Fruit fly (Drosophila melanogaster) whole organism, embryonic: Measurements from ENCODE around the gene Syt12.
A peak's percentile ranks its signal among the peaks of the same experiment; 100 is the strongest.

Experiments used
- BEAF-32 ChIP-seq: fragments of 200-800 bp; sonication (Bioruptor generic); optimal IDR thresholded peaks from 3 replicates; lab custom pipeline; 2017; ENCODE audit warnings: missing biosample characterization, missing genetic modification characterization, mild to moderate bottlenecking, moderate library complexity, missing genetic modification reagents
- Bdp1 ChIP-seq: fragments of 200-800 bp; sonication (Bioruptor generic); optimal IDR thresholded peaks from 3 replicates; lab custom pipeline; 2016; ENCODE audit warnings: missing biosample characterization, missing genetic modification characterization
- Bgb ChIP-seq: fragments of 200-800 bp; sonication (Bioruptor generic); IDR thresholded peaks from 2 replicates; pipeline ENCODE4 v1.3.6; 2022; ENCODE audit warnings: missing biosample characterization, missing genetic modification characterization; ENCODE audit not compliant: partially characterized antibody
- BtbVII ChIP-seq: fragments of 200-800 bp; sonication (Bioruptor generic); optimal IDR thresholded peaks from 3 replicates; lab custom pipeline; 2017; ENCODE audit warnings: missing biosample characterization, mild to moderate bottlenecking, missing genetic modification characterization
- C15 ChIP-seq: fragments of 200-800 bp; sonication (Bioruptor generic); IDR thresholded peaks from 3 replicates; pipeline ENCODE4 v1.3.6; 2022; ENCODE audit warnings: missing biosample characterization, missing genetic modification characterization
- CG13296 ChIP-seq: fragments of 200-800 bp; sonication (Bioruptor generic); optimal IDR thresholded peaks from 3 replicates; lab custom pipeline; 2018; ENCODE audit warnings: missing biosample characterization, mild to moderate bottlenecking, missing genetic modification characterization
- CG15269 ChIP-seq: fragments of 200-800 bp; sonication (Bioruptor generic); optimal IDR thresholded peaks from 2 replicates; lab custom pipeline; 2018; ENCODE audit warnings: missing biosample characterization, mild to moderate bottlenecking, missing genetic modification characterization, moderate library complexity
- CG2202 ChIP-seq: fragments of 200-800 bp; sonication (Bioruptor generic); optimal IDR thresholded peaks from 2 replicates; lab custom pipeline; 2018; ENCODE audit warnings: missing biosample characterization, mild to moderate bottlenecking, missing genetic modification characterization
- CG2889 ChIP-seq: fragments of 200-800 bp; sonication (Bioruptor generic); IDR thresholded peaks from 3 replicates; pipeline ENCODE4 v1.3.6; 2022; ENCODE audit warnings: missing biosample characterization, missing genetic modification characterization
- CG33557 ChIP-seq: fragments of 200-800 bp; sonication (Bioruptor generic); optimal IDR thresholded peaks from 2 replicates; lab custom pipeline; 2019; ENCODE audit warnings: missing biosample characterization, mild to moderate bottlenecking, missing genetic modification characterization, moderate library complexity
- CG34224 ChIP-seq: fragments of 200-800 bp; sonication (Bioruptor generic); IDR thresholded peaks from 3 replicates; pipeline ENCODE4 v1.3.6; 2022; ENCODE audit warnings: missing biosample characterization, missing genetic modification characterization; ENCODE audit not compliant: partially characterized antibody
- CG34376 ChIP-seq: fragments of 200-800 bp; sonication (Bioruptor generic); optimal IDR thresholded peaks from 2 replicates; lab custom pipeline; 2018; ENCODE audit warnings: missing biosample characterization, mild to moderate bottlenecking, missing genetic modification characterization
- CG3995 ChIP-seq: fragments of 200-800 bp; sonication (Bioruptor generic); optimal IDR thresholded peaks from 3 replicates; lab custom pipeline; 2016; ENCODE audit warnings: missing biosample characterization, missing genetic modification characterization
- CG43689 ChIP-seq: fragments of 200-800 bp; sonication (Bioruptor generic); IDR thresholded peaks from 2 replicates; pipeline ENCODE4 v1.3.6; 2022; ENCODE audit warnings: missing biosample characterization, missing genetic modification characterization
- CG6175 ChIP-seq: fragments of 200-800 bp; sonication (Bioruptor generic); IDR thresholded peaks from 3 replicates; pipeline ENCODE4 v1.3.6; 2022; ENCODE audit warnings: missing biosample characterization, missing genetic modification characterization
- CG7357 ChIP-seq: fragments of 200-800 bp; sonication (Bioruptor generic); IDR thresholded peaks from 3 replicates; pipeline ENCODE4 v1.3.6; 2022; ENCODE audit warnings: missing biosample characterization, missing genetic modification characterization
- CG9215 ChIP-seq: fragments of 200-800 bp; sonication (Bioruptor generic); IDR thresholded peaks from 2 replicates; pipeline ENCODE4 v1.3.6; 2022; ENCODE audit warnings: missing biosample characterization, missing genetic modification characterization
- CG9437 ChIP-seq: fragments of 200-800 bp; sonication (Bioruptor generic); optimal IDR thresholded peaks from 2 replicates; lab custom pipeline; 2018; ENCODE audit warnings: missing biosample characterization, mild to moderate bottlenecking, missing genetic modification characterization
- CG9876 ChIP-seq: fragments of 200-800 bp; sonication (Bioruptor generic); optimal IDR thresholded peaks from 2 replicates; lab custom pipeline; 2016; ENCODE audit warnings: missing biosample characterization, missing genetic modification characterization
- CHES-1-like ChIP-seq: fragments of 200-800 bp; sonication (Bioruptor generic); optimal IDR thresholded peaks from 2 replicates; lab custom pipeline; 2016; ENCODE audit warnings: missing biosample characterization, missing genetic modification characterization
- Dek ChIP-seq: fragments of 200-800 bp; sonication (Bioruptor generic); optimal IDR thresholded peaks from 3 replicates; lab custom pipeline; 2019; ENCODE audit warnings: missing biosample characterization, mild to moderate bottlenecking, missing genetic modification characterization, moderate library complexity
- Dip3 ChIP-seq: fragments of 200-800 bp; sonication (Bioruptor generic); optimal IDR thresholded peaks from 3 replicates; lab custom pipeline; 2016; ENCODE audit warnings: missing biosample characterization, missing genetic modification characterization
- ERR ChIP-seq: fragments of 200-800 bp; sonication (Bioruptor generic); optimal IDR thresholded peaks from 2 replicates; lab custom pipeline; 2016; ENCODE audit warnings: missing biosample characterization, missing genetic modification characterization
- H15 ChIP-seq: fragments of 200-800 bp; sonication (Bioruptor generic); IDR thresholded peaks from 3 replicates; pipeline ENCODE4 v1.3.6; 2022; ENCODE audit warnings: missing biosample characterization, missing genetic modification characterization
- HmgD ChIP-seq: fragments of 200-800 bp; sonication (Bioruptor generic); optimal IDR thresholded peaks from 3 replicates; lab custom pipeline; 2016; ENCODE audit warnings: missing biosample characterization, missing genetic modification characterization
- Hmr ChIP-seq: fragments of 200-800 bp; sonication (Bioruptor generic); optimal IDR thresholded peaks from 3 replicates; lab custom pipeline; 2017; ENCODE audit warnings: mild to moderate bottlenecking, missing biosample characterization, missing genetic modification reagents, missing genetic modification characterization
- Kr ChIP-seq: fragments of 200-800 bp; sonication (Bioruptor generic); optimal IDR thresholded peaks from 2 replicates; lab custom pipeline; 2017; ENCODE audit warnings: missing biosample characterization, mild to moderate bottlenecking, missing genetic modification characterization
- Mrtf ChIP-seq: fragments of 200-800 bp; sonication (Bioruptor generic); IDR thresholded peaks from 3 replicates; pipeline ENCODE4 v1.3.6; 2022; ENCODE audit warnings: missing biosample characterization, missing genetic modification characterization
- NFAT ChIP-seq: fragments of 200-800 bp; sonication (Bioruptor generic); IDR thresholded peaks from 2 replicates; pipeline ENCODE4 v1.3.6; 2022; ENCODE audit warnings: missing biosample characterization, missing genetic modification characterization
- Pdp1 ChIP-seq, 2 experiments: fragments of 200-800 bp; sonication (Bioruptor generic); optimal IDR thresholded peaks; 3 replicates each; lab custom pipeline; 2016; ENCODE audit warnings: missing biosample characterization in 2 of 2, missing genetic modification characterization in 2 of 2, mild to moderate bottlenecking in 1 of 2, moderate library complexity in 1 of 2
- Poxn ChIP-seq: fragments of 200-800 bp; sonication (Bioruptor generic); IDR thresholded peaks from 2 replicates; pipeline ENCODE4 v1.3.6; 2022; ENCODE audit warnings: missing biosample characterization, missing genetic modification characterization
- Six4 ChIP-seq: fragments of 200-800 bp; sonication (Bioruptor generic); optimal IDR thresholded peaks from 2 replicates; lab custom pipeline; 2016; ENCODE audit warnings: missing biosample characterization, missing genetic modification characterization
- Sry-δ ChIP-seq: fragments of 200-800 bp; sonication (Bioruptor generic); optimal IDR thresholded peaks from 2 replicates; lab custom pipeline; 2016; ENCODE audit warnings: missing biosample characterization, missing genetic modification characterization
- TFAM ChIP-seq: fragments of 200-800 bp; sonication (Bioruptor generic); optimal IDR thresholded peaks from 2 replicates; lab custom pipeline; 2017; ENCODE audit warnings: missing biosample characterization, missing genetic modification characterization, inconsistent platforms
- bbx ChIP-seq: fragments of 200-800 bp; sonication (Bioruptor generic); IDR thresholded peaks from 2 replicates; pipeline ENCODE4 v1.3.6; 2022; ENCODE audit warnings: missing biosample characterization, missing genetic modification characterization; ENCODE audit not compliant: partially characterized antibody
- cg ChIP-seq: fragments of 200-800 bp; sonication (Bioruptor generic); optimal IDR thresholded peaks from 3 replicates; lab custom pipeline; 2019; ENCODE audit warnings: missing biosample characterization, mild to moderate bottlenecking, missing genetic modification characterization, moderate library complexity
- crol ChIP-seq: fragments of 200-800 bp; sonication (Bioruptor generic); IDR thresholded peaks from 2 replicates; pipeline ENCODE4 v1.3.6; 2022; ENCODE audit warnings: missing biosample characterization, missing genetic modification characterization
- eve ChIP-seq, 2 experiments: fragments of >200 bp; optimal IDR thresholded peaks; 2 replicates each; lab custom pipeline; 2017; ENCODE audit warnings: missing biosample characterization in 2 of 2, missing genetic modification characterization in 2 of 2
- exex ChIP-seq: fragments of 200-800 bp; sonication (Bioruptor generic); optimal IDR thresholded peaks from 4 replicates; lab custom pipeline; 2018; ENCODE audit warnings: missing biosample characterization, mild to moderate bottlenecking, missing genetic modification characterization, moderate library complexity
- grn ChIP-seq: fragments of 200-800 bp; sonication (Bioruptor generic); optimal IDR thresholded peaks from 3 replicates; lab custom pipeline; 2017; ENCODE audit warnings: missing biosample characterization, missing genetic modification characterization
- insv ChIP-seq, 2 experiments: fragments of 200-800 bp; sonication (Bioruptor generic); optimal IDR thresholded peaks; 3 replicates each; lab custom pipeline; 2016 to 2018; ENCODE audit warnings: missing biosample characterization in 2 of 2, missing genetic modification characterization in 2 of 2
- pan ChIP-seq, 4 experiments: fragments of >200 bp in 3 of 4; fragments of 200-800 bp in 1 of 4; sonication (Bioruptor generic) in 1 of 4; optimal IDR thresholded peaks in 3 of 4; IDR thresholded peaks in 1 of 4; 2 replicates each; pipeline versions ENCODE4 v1.3.6 to Lab custom; 2017 to 2022; ENCODE audit warnings: missing biosample characterization in 2 of 4, missing genetic modification characterization in 2 of 4, mixed read lengths in 1 of 4
- slbo ChIP-seq: fragments of 200-800 bp; sonication (Bioruptor generic); IDR thresholded peaks from 2 replicates; pipeline ENCODE4 v1.3.6; 2022; ENCODE audit warnings: missing biosample characterization, missing genetic modification characterization
- sug ChIP-seq: fragments of 200-800 bp; optimal IDR thresholded peaks from 2 replicates; lab custom pipeline; 2019; ENCODE audit warnings: missing biosample characterization, mild to moderate bottlenecking, missing genetic modification characterization, moderate library complexity
- unpg ChIP-seq: fragments of 200-800 bp; sonication (Bioruptor generic); optimal IDR thresholded peaks from 3 replicates; lab custom pipeline; 2018; ENCODE audit warnings: missing biosample characterization, mild to moderate bottlenecking, missing genetic modification characterization, moderate library complexity
- z ChIP-seq: fragments of 200-800 bp; sonication (Bioruptor generic); IDR thresholded peaks from 3 replicates; pipeline ENCODE4 v1.3.6; 2022; ENCODE audit warnings: missing biosample characterization, missing genetic modification characterization

Syt12 gene

dm6 chrX:13370826-13371703, 12.0 kb downstream of the Syt12 start (continued):
- peak; percentile 4 for TF ChIP-seq unpg (GFP tag; lab: Kevin White, UChicago)
- TF ChIP-seq TFAM (GFP tag; lab: Kevin White, UChicago) = no peak
- no peak for TF ChIP-seq CG9876
- peak; percentile 76 for TF ChIP-seq Bgb (GFP tag; lab: Robert Waterston, UW)
- TF ChIP-seq CG43689 (GFP tag; lab: Robert Waterston, UW) = no peak
- peak; percentile 9 for TF ChIP-seq Hmr (GFP tag; lab: Kevin White, UChicago)
- no peak for TF ChIP-seq CG2889 (GFP tag; lab: Robert Waterston, UW)
- TF ChIP-seq Sry-δ = peak; percentile 70
- TF ChIP-seq CG33557 = no peak
- TF ChIP-seq C15 = no peak
- TF ChIP-seq CG3995 = peak; percentile 96
- TF ChIP-seq ERR (GFP tag; lab: Kevin White, UChicago) = no peak
- no peak for TF ChIP-seq CG7357 (GFP tag; lab: Robert Waterston, UW)
- no peak for TF ChIP-seq CG2202 (tag; lab: Kevin White, UChicago)
- no peak for TF ChIP-seq CG9437 (GFP tag; lab: Kevin White, UChicago)
- no peak for TF ChIP-seq Dek (tag; lab: Kevin White, UChicago)
- no peak for TF ChIP-seq NFAT (GFP tag; lab: Robert Waterston, UW)
- TF ChIP-seq HmgD = no peak
- TF ChIP-seq Mrtf (GFP tag; lab: Robert Waterston, UW) = no peak
- TF ChIP-seq CG34224 = peak; percentile 51; the same call in 2 of the 3 replicates
- TF ChIP-seq CG9215 (GFP tag; lab: Robert Waterston, UW) = no peak
- TF ChIP-seq slbo (GFP tag; lab: Robert Waterston, UW) = peak; percentile 37; the same call in 1 of the 2 replicates
- no peak for TF ChIP-seq Six4 (GFP tag; lab: Kevin White, UChicago)
- TF ChIP-seq CG13296 (GFP tag; lab: Kevin White, UChicago) = no peak
- peak; percentile 80 for TF ChIP-seq cg (GFP tag; lab: Kevin White, UChicago)
- peak; percentile 43; the same call in 1 of the 2 replicates for TF ChIP-seq bbx
- no peak for TF ChIP-seq Bdp1 (GFP tag; lab: Kevin White, UChicago)
- TF ChIP-seq BEAF-32 (GFP tag; lab: Kevin White, UChicago) = peak; percentile 71
- TF ChIP-seq Dip3 = no peak
- TF ChIP-seq BtbVII (GFP tag; lab: Kevin White, UChicago) = no peak
- TF ChIP-seq CG6175 (GFP tag; lab: Robert Waterston, UW) = no peak

- TF ChIP-seq CHES-1-like = no peak
- peak; percentile 65 for TF ChIP-seq sug (tag; lab: Kevin White, UChicago)
- TF ChIP-seq exex = peak; percentile 18
- TF ChIP-seq H15 = no peak
- TF ChIP-seq eve (GFP tag; optimal IDR thresholded peaks at IDR 0.05; lab: Kevin White, UChicago) = peak in 1 of 2 experiments; percentile 9
- no peak for TF ChIP-seq CG15269
- TF ChIP-seq crol (GFP tag; lab: Robert Waterston, UW) = peak; percentile 69
- peak in 1 of 2 experiments; percentile 20 for TF ChIP-seq insv (GFP tag; optimal IDR thresholded peaks at IDR 0.05; lab: Kevin White, UChicago)
- TF ChIP-seq CG13296 (GFP tag; lab: Kevin White, UChicago) = no peak
- TF ChIP-seq pan (optimal IDR thresholded peaks at IDR 0.05; lab: Kevin White, UChicago) = no peak
- TF ChIP-seq pan (GFP tag; optimal IDR thresholded peaks at IDR 0.05 in 1 of 2, IDR thresholded peaks at IDR 0.05 in 1 of 2) = no peak
- no peak for TF ChIP-seq CG34376 (GFP tag; lab: Kevin White, UChicago)
- TF ChIP-seq Poxn (GFP tag; lab: Robert Waterston, UW) = no peak
- no peak for TF ChIP-seq z (GFP tag; lab: Robert Waterston, UW)
- no peak for TF ChIP-seq Bgb (GFP tag; lab: Robert Waterston, UW)
- TF ChIP-seq grn (GFP tag; lab: Kevin White, UChicago) = peak; percentile 2
- TF ChIP-seq Pdp1 (GFP tag; optimal IDR thresholded peaks at IDR 0.05; lab: Kevin White, UChicago) = peak in 1 of 2 experiments; percentile 46
- no peak for TF ChIP-seq Kr (GFP tag; lab: Kevin White, UChicago)
Measured at dm6 chrX:13371704-13372049, 12.6 kb downstream of the Syt12 start.
